Worm (Caenorhabditis elegans) whole organism, early embryonic: ENCODE measurements around the gene lonp-2.
A peak's percentile ranks its signal among the peaks of the same experiment; 100 is the strongest.

ENCODE experiments used
- B0310.2 ChIP-seq: sonication (generic microtip); optimal IDR thresholded peaks from 2 replicates; lab custom pipeline; 2016; ENCODE audit warnings: mild to moderate bottlenecking, missing genetic modification characterization, missing compliant biosample characterization
- F13C5.2 ChIP-seq: sonication (generic microtip); optimal IDR thresholded peaks from 2 replicates; lab custom pipeline; 2017; ENCODE audit warnings: mild to moderate bottlenecking, missing genetic modification characterization, inconsistent platforms, missing compliant biosample characterization
- aly-1 ChIP-seq: sonication (generic microtip); optimal IDR thresholded peaks from 2 replicates; lab custom pipeline; 2016; ENCODE audit warnings: missing genetic modification characterization, missing compliant biosample characterization
- ama-1 ChIP-seq: fragments of 150-350 bp; optimal IDR thresholded peaks from 2 replicates; lab custom pipeline; 2014
- ceh-13 ChIP-seq: fragments of 200-800 bp; sonication (Bioruptor generic); optimal IDR thresholded peaks from 2 replicates; lab custom pipeline; 2018; ENCODE audit warnings: mild to moderate bottlenecking, missing genetic modification characterization, missing compliant biosample characterization
- ceh-36 ChIP-seq: sonication (generic microtip); optimal IDR thresholded peaks from 2 replicates; lab custom pipeline; 2016; ENCODE audit warnings: missing genetic modification characterization, inconsistent platforms, missing compliant biosample characterization
- ets-7 ChIP-seq: sonication (generic microtip); optimal IDR thresholded peaks from 2 replicates; lab custom pipeline; 2016; ENCODE audit warnings: missing genotype, missing genetic modification characterization, missing compliant biosample characterization
- flt-1 ChIP-seq: fragments of 200-800 bp; sonication (Bioruptor generic); IDR thresholded peaks from 2 replicates; pipeline ENCODE4 v1.3.6; 2022; ENCODE audit warnings: missing genetic modification characterization, missing compliant biosample characterization
- hmbx-1 ChIP-seq: sonication (generic microtip); optimal IDR thresholded peaks from 2 replicates; lab custom pipeline; 2016; ENCODE audit warnings: mild to moderate bottlenecking, missing genetic modification characterization, missing compliant biosample characterization
- hmg-4 ChIP-seq: fragments of 200-800 bp; sonication (Bioruptor generic); optimal IDR thresholded peaks from 2 replicates; lab custom pipeline; 2018; ENCODE audit warnings: mild to moderate bottlenecking, missing genetic modification characterization, missing compliant biosample characterization
- hnd-1 ChIP-seq: sonication (generic microtip); optimal IDR thresholded peaks from 2 replicates; lab custom pipeline; 2016; ENCODE audit warnings: missing genetic modification characterization, missing compliant biosample characterization
- pes-1 ChIP-seq: fragments of 200-800 bp; sonication (Bioruptor generic); IDR thresholded peaks from 2 replicates; pipeline ENCODE4 v1.3.6; 2022; ENCODE audit warnings: missing genetic modification reagents, missing genetic modification characterization, missing compliant biosample characterization
- scrt-1 ChIP-seq: fragments of 200-800 bp; sonication (Bioruptor generic); IDR thresholded peaks from 2 replicates; pipeline ENCODE4 v1.3.6; 2022; ENCODE audit warnings: missing genetic modification characterization, missing compliant biosample characterization
- sea-1 ChIP-seq: fragments of 200-800 bp; sonication (Bioruptor generic); conservative IDR thresholded peaks from 2 replicates; pipeline ENCODE4 v1.3.6; 2022; ENCODE audit warnings: missing genetic modification characterization, missing compliant biosample characterization
- tbx-11 ChIP-seq: fragments of 200-800 bp; sonication (Bioruptor generic); IDR thresholded peaks from 2 replicates; pipeline ENCODE4 v1.3.6; 2022; ENCODE audit warnings: missing genetic modification characterization, missing compliant biosample characterization
- tbx-37 ChIP-seq: fragments of 200-800 bp; sonication (Bioruptor generic); conservative IDR thresholded peaks from 2 replicates; pipeline ENCODE4 v1.3.6; 2022; ENCODE audit warnings: missing genetic modification reagents, missing genetic modification characterization, missing compliant biosample characterization
- tra-4 ChIP-seq: sonication (generic microtip); optimal IDR thresholded peaks from 2 replicates; lab custom pipeline; 2017; ENCODE audit warnings: missing genetic modification characterization, missing compliant biosample characterization

The lonp-2 gene

ce11 chrIII:12121177-12121576, 13.6 kb downstream of the lonp-2 start:
- no peak for TF ChIP-seq B0310.2 (tag; lab: Kevin White, UChicago)
- no peak for TF ChIP-seq hmg-4
- no peak for TF ChIP-seq tra-4
- TF ChIP-seq ceh-13 (GFP tag; lab: Kevin White, UChicago) = no peak
- no peak for TF ChIP-seq aly-1 (tag; lab: Kevin White, UChicago)
- TF ChIP-seq ceh-36 (tag; lab: Kevin White, UChicago) = no peak
- TF ChIP-seq F13C5.2 (tag; lab: Kevin White, UChicago) = no peak
- TF ChIP-seq pes-1 (GFP tag; lab: Robert Waterston, UW) = no peak
- no peak for TF ChIP-seq flt-1 (GFP tag; lab: Robert Waterston, UW)
- TF ChIP-seq hmbx-1 = no peak
- no peak for TF ChIP-seq tbx-37 (GFP tag; lab: Robert Waterston, UW)

ce11 chrIII:12123427-12123826, 15.9 kb downstream of the lonp-2 start:
- no peak for TF ChIP-seq ceh-36 (tag; lab: Kevin White, UChicago)
- TF ChIP-seq tra-4 = no peak
- TF ChIP-seq tbx-37 (GFP tag; lab: Robert Waterston, UW) = no peak
- no peak for TF ChIP-seq sea-1
- no peak for TF ChIP-seq ets-7 (tag; lab: Kevin White, UChicago)
- TF ChIP-seq hmg-4 = no peak
- TF ChIP-seq pes-1 (GFP tag; lab: Robert Waterston, UW) = no peak
- no peak for TF ChIP-seq hnd-1
- TF ChIP-seq aly-1 (tag; lab: Kevin White, UChicago) = no peak
- TF ChIP-seq flt-1 (GFP tag; lab: Robert Waterston, UW) = no peak
- TF ChIP-seq B0310.2 (tag; lab: Kevin White, UChicago) = no peak
- no peak for TF ChIP-seq ama-1 (lab: Kevin White, UChicago)
- no peak for TF ChIP-seq F13C5.2 (tag; lab: Kevin White, UChicago)
- TF ChIP-seq tbx-11 (GFP tag; lab: Robert Waterston, UW) = no peak
- no peak for TF ChIP-seq ceh-13 (GFP tag; lab: Kevin White, UChicago)
- TF ChIP-seq scrt-1 (GFP tag; lab: Robert Waterston, UW) = no peak
- TF ChIP-seq hmbx-1 = no peak

ce11 chrIII:12124392-12124791, 16.8 kb downstream of the lonp-2 start:
- TF ChIP-seq hmbx-1 (no peak), aly-1 (tag; lab: Kevin White, UChicago) (no peak), tbx-11 (GFP tag; lab: Robert Waterston, UW) (0 out of 2 replicates have a peak, but pooled peaks have one; percentile 5), hnd-1 (no peak), pes-1 (GFP tag; lab: Robert Waterston, UW) (no peak), tbx-37 (GFP tag; lab: Robert Waterston, UW) (no peak), ets-7 (tag; lab: Kevin White, UChicago) (no peak), hmg-4 (no peak), ceh-36 (tag; lab: Kevin White, UChicago) (peak; percentile 68), ceh-13 (GFP tag; lab: Kevin White, UChicago) (no peak)

- TF ChIP-seq ets-7 (tag; lab: Kevin White, UChicago) = no peak
- TF ChIP-seq tra-4 = no peak
- TF ChIP-seq B0310.2 (tag; lab: Kevin White, UChicago) = no peak
- TF ChIP-seq tbx-11 (GFP tag; lab: Robert Waterston, UW) = no peak
- no peak for TF ChIP-seq tbx-37 (GFP tag; lab: Robert Waterston, UW)
- no peak for TF ChIP-seq ceh-36 (tag; lab: Kevin White, UChicago)
- no peak for TF ChIP-seq hmbx-1
These were observed 22.5 kb downstream of the lonp-2 start, which contains the start of gene Y75B8A.6 for ce11 chrIII:12130052-12130451. Y75B8A.6 (minus strand) TSS chrIII:12130343.

- TF ChIP-seq B0310.2 (tag; lab: Kevin White, UChicago) (no peak), ama-1 (lab: Kevin White, UChicago) (no peak), scrt-1 (GFP tag; lab: Robert Waterston, UW) (no peak), hmg-4 (no peak), sea-1 (no peak), pes-1 (GFP tag; lab: Robert Waterston, UW) (no peak), tbx-11 (GFP tag; lab: Robert Waterston, UW) (no peak), F13C5.2 (tag; lab: Kevin White, UChicago) (no peak), hmbx-1 (no peak), tbx-37 (GFP tag; lab: Robert Waterston, UW) (no peak), flt-1 (GFP tag; lab: Robert Waterston, UW) (no peak), tra-4 (no peak), aly-1 (tag; lab: Kevin White, UChicago) (no peak), ets-7 (tag; lab: Kevin White, UChicago) (no peak)
These were observed 23.2 kb downstream of the lonp-2 start for ce11 chrIII:12130769-12131168.

ce11 chrIII:12131751-12132150, 24.2 kb downstream of the lonp-2 start:
- TF ChIP-seq ceh-36 (tag; lab: Kevin White, UChicago) (peak; percentile 96), tra-4 (no peak)

- TF ChIP-seq hmbx-1 (no peak), ama-1 (lab: Kevin White, UChicago) (no peak), tra-4 (no peak), pes-1 (GFP tag; lab: Robert Waterston, UW) (no peak), B0310.2 (tag; lab: Kevin White, UChicago) (no peak), ceh-13 (GFP tag; lab: Kevin White, UChicago) (no peak), ceh-36 (tag; lab: Kevin White, UChicago) (no peak), sea-1 (no peak), tbx-11 (GFP tag; lab: Robert Waterston, UW) (no peak), hnd-1 (no peak), hmg-4 (no peak)
These were observed 25.5 kb downstream of the lonp-2 start for ce11 chrIII:12133121-12133520.

ce11 chrIII:12135580-12135979, 28.0 kb downstream of the lonp-2 start:
- TF ChIP-seq hnd-1 = no peak
- no peak for TF ChIP-seq flt-1 (GFP tag; lab: Robert Waterston, UW)
- no peak for TF ChIP-seq aly-1 (tag; lab: Kevin White, UChicago)
- TF ChIP-seq F13C5.2 (tag; lab: Kevin White, UChicago) = no peak
- no peak for TF ChIP-seq B0310.2 (tag; lab: Kevin White, UChicago)
- TF ChIP-seq tbx-11 (GFP tag; lab: Robert Waterston, UW) = no peak
- TF ChIP-seq tra-4 = no peak
- no peak for TF ChIP-seq hmg-4
